Worm (Caenorhabditis elegans) whole organism, L4/young adult: ENCODE measurements around the gene EEED8.2.

Experiments used
- W03F9.2 ChIP-seq: fragments of 150-350 bp; optimal IDR thresholded peaks from 2 replicates; lab custom pipeline; 2014; ENCODE audit warnings: missing biosample characterization, missing genetic modification characterization
- dao-5 ChIP-seq: sonication (generic microtip); optimal IDR thresholded peaks from 2 replicates; lab custom pipeline; 2016; ENCODE audit warnings: missing genotype, missing genetic modification characterization, moderate library complexity, missing compliant biosample characterization
- him-1 ChIP-seq: sonication (generic microtip); optimal IDR thresholded peaks from 2 replicates; lab custom pipeline; 2016; ENCODE audit warnings: missing genotype, missing genetic modification reagents, missing genetic modification characterization, missing compliant biosample characterization

Gene EEED8.2

DNA sequence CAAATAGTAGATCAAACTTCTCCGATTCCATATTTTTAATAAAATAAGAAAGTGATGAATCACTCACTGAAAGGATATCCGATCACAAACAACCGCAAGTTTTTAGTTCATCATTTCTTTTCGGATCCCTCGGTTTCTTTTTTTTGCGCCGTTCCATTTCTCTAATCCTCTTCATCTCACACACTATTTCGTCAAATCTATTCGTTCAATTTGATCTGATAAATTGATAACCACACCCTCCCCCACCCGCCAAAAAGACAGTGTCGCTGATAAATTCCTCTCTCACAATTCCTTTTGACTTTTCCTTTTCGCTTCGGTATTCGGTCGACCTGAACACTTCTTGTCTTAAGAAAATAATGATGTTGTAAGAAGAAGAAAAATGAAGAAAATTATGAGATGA is 43.0 kb downstream of the EEED8.2 start:
- TF ChIP-seq dao-5 (tag; lab: Kevin White, UChicago) = no peak
- no peak for TF ChIP-seq W03F9.2 (tag; lab: Kevin White, UChicago)
- TF ChIP-seq him-1 (tag; lab: Kevin White, UChicago) = no peak

DNA sequence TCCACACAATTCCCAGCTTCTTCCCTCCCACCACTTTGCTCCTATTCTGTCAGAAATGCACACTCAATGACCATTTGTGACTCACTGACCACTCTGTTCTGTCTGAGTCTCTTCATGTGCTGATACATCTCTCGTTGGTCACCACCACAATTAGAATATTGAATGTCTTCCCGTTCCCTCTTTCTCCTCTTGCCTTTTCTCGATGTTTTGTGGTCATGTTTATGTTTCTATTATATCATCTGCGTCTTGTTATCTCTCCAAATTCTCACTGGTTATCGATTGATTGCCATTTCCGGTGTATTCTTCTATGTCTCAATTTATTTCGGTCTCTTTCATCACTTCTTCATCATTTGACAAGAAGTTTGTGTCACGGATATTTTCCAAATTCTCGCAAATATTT is 44.4 kb downstream of the EEED8.2 start:
- TF ChIP-seq dao-5 (tag; lab: Kevin White, UChicago) (no peak), W03F9.2 (tag; lab: Kevin White, UChicago) (no peak), him-1 (tag; lab: Kevin White, UChicago) (no peak)

DNA sequence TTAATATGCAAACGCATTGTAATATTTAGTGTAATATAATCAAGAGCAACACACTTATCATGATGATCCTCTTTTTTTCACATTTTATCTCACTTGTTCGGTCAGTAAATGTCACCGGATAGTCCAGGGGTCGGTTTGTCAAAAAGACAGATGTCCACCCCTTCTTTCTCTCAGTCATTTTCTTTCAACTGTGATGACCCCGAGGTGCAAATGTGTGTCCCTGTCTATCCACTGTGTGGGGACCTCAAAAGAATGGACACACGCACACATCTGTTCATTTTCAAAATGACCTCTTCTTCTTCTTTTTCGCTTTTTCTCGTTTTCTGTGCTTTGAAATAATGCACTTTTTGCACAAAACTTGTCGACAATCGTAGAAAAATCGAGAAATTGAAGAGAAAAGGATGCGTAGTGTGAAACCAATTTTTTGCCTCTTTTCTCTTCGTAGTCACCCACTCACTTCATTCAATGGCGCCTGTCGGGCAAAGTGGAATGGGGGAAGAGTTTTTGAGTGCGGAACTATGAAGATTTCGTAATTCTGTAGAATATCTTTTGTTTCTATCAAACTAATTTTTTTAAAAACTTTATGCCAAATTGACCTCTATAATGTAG is 47.3 kb downstream of the EEED8.2 start:
- TF ChIP-seq dao-5 (tag; lab: Kevin White, UChicago) (no peak), him-1 (tag; lab: Kevin White, UChicago) (no peak), W03F9.2 (tag; lab: Kevin White, UChicago) (no peak)

DNA sequence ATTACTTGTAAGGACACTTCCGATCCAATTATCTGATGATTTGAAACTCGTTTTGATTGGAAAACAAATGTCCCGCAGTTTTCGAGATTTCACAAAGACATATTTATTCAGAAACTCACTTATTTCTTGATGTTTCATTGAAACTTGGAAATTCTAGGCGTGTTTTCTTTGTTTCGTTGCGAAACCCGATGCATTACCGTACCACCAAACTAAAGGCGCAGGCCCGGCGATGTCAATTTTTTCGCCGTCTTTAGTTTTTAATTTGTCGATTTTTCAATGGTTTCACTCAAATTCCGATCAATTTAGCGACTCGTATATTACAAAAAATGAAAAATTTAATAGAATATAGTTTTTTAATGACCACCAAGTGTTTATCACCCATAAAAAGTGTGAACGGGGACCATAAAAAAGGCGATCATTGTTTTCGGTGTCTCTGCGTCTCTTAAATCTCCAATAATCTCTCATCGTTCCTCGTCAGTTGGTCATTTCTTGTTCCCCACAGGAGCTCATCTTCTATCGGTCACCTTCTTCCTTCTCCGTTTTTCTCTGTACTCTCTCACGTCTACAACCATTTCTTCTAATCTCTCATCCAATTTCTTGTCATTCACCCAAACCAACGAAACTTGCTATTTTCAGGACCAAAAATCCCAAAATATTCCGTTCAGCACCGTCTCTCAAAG is 49.4 kb downstream of the EEED8.2 start, which contains the start of gene clr-1:
Gene clr-1 (plus strand): TSS at position 630 of the 680 bp plus-strand sequence.
- TF ChIP-seq W03F9.2 (tag; lab: Kevin White, UChicago) (no peak), him-1 (tag; lab: Kevin White, UChicago) (no peak), dao-5 (tag; lab: Kevin White, UChicago) (no peak)
